Worm (Caenorhabditis elegans) whole organism, L4/young adult: ENCODE data around the gene trpp-11.

Experiments used
- W03F9.2 ChIP-seq: fragments of 150-350 bp; optimal IDR thresholded peaks from 2 replicates; lab custom pipeline; 2014; ENCODE audit warnings: missing biosample characterization, missing genetic modification characterization
- dao-5 ChIP-seq: sonication (generic microtip); optimal IDR thresholded peaks from 2 replicates; lab custom pipeline; 2016; ENCODE audit warnings: missing genotype, missing genetic modification characterization, moderate library complexity, missing compliant biosample characterization
- him-1 ChIP-seq: sonication (generic microtip); optimal IDR thresholded peaks from 2 replicates; lab custom pipeline; 2016; ENCODE audit warnings: missing genotype, missing genetic modification reagents, missing genetic modification characterization, missing compliant biosample characterization

DNA sequence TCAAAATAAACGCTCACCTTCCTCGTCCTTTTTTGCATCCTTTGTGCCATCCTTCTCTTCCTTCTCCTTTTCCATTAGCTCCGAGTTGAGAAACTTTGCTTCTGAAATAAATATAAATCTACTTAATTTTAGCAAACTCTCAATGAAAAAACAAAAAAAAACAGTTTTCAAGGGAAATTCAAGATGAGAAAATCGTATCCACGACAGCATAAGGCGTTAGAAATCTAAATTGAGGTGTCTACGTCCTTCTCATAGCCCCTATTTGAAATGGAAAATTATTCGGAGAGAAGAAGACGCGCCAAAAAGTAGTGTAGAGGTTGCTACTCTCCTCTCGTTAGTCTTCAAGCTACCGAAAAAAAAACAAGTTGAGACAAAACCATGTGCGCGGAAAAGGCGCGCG is 42.6 kb upstream of the trpp-11 start, which contains the start of gene pat-12:
- TF ChIP-seq him-1 (tag; lab: Kevin White, UChicago) (no peak), dao-5 (tag; lab: Kevin White, UChicago) (no peak), W03F9.2 (no peak)
